Worm (Caenorhabditis elegans): ENCODE measurements around the gene prx-5.

- TF ChIP-seq ama-1 (optimal IDR thresholded peaks at IDR 0.05) = no peak
- TF ChIP-seq K02D7.2 (tag; optimal IDR thresholded peaks at IDR 0.05) = no peak
These were observed 895 bp upstream of the prx-5 start, which contains the start of gene ceh-7 for ce11 chrII:8703729-8704128.

Measured in whole organism, late embryonic.